Worm (Caenorhabditis elegans) whole organism, L4 larva: ENCODE data around the gene F46F2.3.

Experiments
- F44E2.7 ChIP-seq: fragments of 200-800 bp; sonication (Bioruptor generic); IDR thresholded peaks from 2 replicates; pipeline ENCODE4 v2.1.2; 2022; ENCODE audit warnings: missing genetic modification characterization, missing compliant biosample characterization
- ama-1 ChIP-seq: fragments of 150-350 bp; optimal IDR thresholded peaks from 2 replicates; lab custom pipeline; 2014; ENCODE audit warnings: inconsistent platforms, mixed read lengths
- nhr-237 ChIP-seq: sonication (generic microtip); optimal IDR thresholded peaks from 2 replicates; lab custom pipeline; 2017; ENCODE audit warnings: missing biosample characterization, missing genetic modification characterization
- nhr-77 ChIP-seq: fragments of 150-350 bp; optimal IDR thresholded peaks from 2 replicates; lab custom pipeline; 2014; ENCODE audit warnings: missing biosample characterization, missing genetic modification characterization
- php-3 ChIP-seq: fragments of 200-800 bp; sonication (Bioruptor generic); IDR thresholded peaks from 2 replicates; pipeline ENCODE4 v1.3.6; 2022; ENCODE audit warnings: missing genetic modification reagents, missing genetic modification characterization, missing compliant biosample characterization
- skn-1 ChIP-seq: fragments of 150-350 bp; optimal IDR thresholded peaks from 2 replicates; lab custom pipeline; 2014; ENCODE audit warnings: missing biosample characterization, missing genetic modification characterization
- snpc-4 ChIP-seq: fragments of 150-350 bp; optimal IDR thresholded peaks from 2 replicates; lab custom pipeline; 2014; ENCODE audit warnings: missing biosample characterization, missing genetic modification characterization

ce11 chrX:15221107-15221506 lies 39.0 kb downstream of the F46F2.3 start:
- TF ChIP-seq php-3 (GFP tag; lab: Robert Waterston, UW) (no peak), skn-1 (tag; lab: Kevin White, UChicago) (no peak), ama-1 (no peak), snpc-4 (tag; lab: Kevin White, UChicago) (no peak), nhr-237 (no peak), F44E2.7 (no peak), nhr-77 (tag; lab: Kevin White, UChicago) (no peak)
